Worm (Caenorhabditis elegans) whole organism, midembryonic: ENCODE measurements around the gene fbxa-69.
"Not testable (repeated sequence)": the region's sequence is repeated elsewhere in the genome, so short reads cannot be mapped to it uniquely, and the experiment has no call there.

Experiments used
- T22C8.4 ChIP-seq: fragments of 200-800 bp; sonication (Bioruptor generic); IDR thresholded peaks from 2 replicates; pipeline ENCODE4 v1.3.6; 2022; ENCODE audit warnings: missing genetic modification characterization, missing compliant biosample characterization
- cog-1 ChIP-seq: sonication (generic microtip); optimal IDR thresholded peaks from 2 replicates; lab custom pipeline; 2016; ENCODE audit warnings: missing genetic modification characterization, missing compliant biosample characterization
- flt-1 ChIP-seq: fragments of 200-800 bp; sonication (Bioruptor generic); IDR thresholded peaks from 2 replicates; pipeline ENCODE4 v1.3.6; 2022; ENCODE audit warnings: missing genetic modification characterization, missing compliant biosample characterization
- klf-2 ChIP-seq: fragments of 200-800 bp; sonication (Bioruptor generic); conservative IDR thresholded peaks from 2 replicates; pipeline ENCODE4 v1.3.6; 2022; ENCODE audit warnings: missing genetic modification reagents, missing genetic modification characterization, missing compliant biosample characterization
- med-1 ChIP-seq: sonication (generic microtip); optimal IDR thresholded peaks from 2 replicates; lab custom pipeline; 2017; ENCODE audit warnings: missing genetic modification characterization, mild to moderate bottlenecking, missing compliant biosample characterization, antibody characterized with exemption, missing genetic modification reagents; ENCODE audit not compliant: insufficient read depth
- ref-1 ChIP-seq: fragments of 200-800 bp; sonication (Bioruptor generic); conservative IDR thresholded peaks from 2 replicates; pipeline ENCODE4 v1.3.6; 2022; ENCODE audit warnings: missing genetic modification reagents, missing genetic modification characterization, missing compliant biosample characterization
- tab-1 ChIP-seq: fragments of 200-800 bp; sonication (Bioruptor generic); IDR thresholded peaks from 2 replicates; pipeline ENCODE4 v1.3.6; 2022; ENCODE audit warnings: missing genetic modification characterization, missing compliant biosample characterization
- ztf-23 ChIP-seq: fragments of 200-800 bp; sonication (Bioruptor generic); IDR thresholded peaks from 2 replicates; pipeline ENCODE4 v1.3.6; 2022; ENCODE audit warnings: missing genetic modification reagents, missing genetic modification characterization, missing compliant biosample characterization
- ztf-29 ChIP-seq: fragments of 200-800 bp; sonication (Bioruptor generic); IDR thresholded peaks from 2 replicates; pipeline ENCODE4 v1.3.6; 2022; ENCODE audit warnings: missing genetic modification reagents, missing genetic modification characterization, missing compliant biosample characterization

The fbxa-69 gene

DNA sequence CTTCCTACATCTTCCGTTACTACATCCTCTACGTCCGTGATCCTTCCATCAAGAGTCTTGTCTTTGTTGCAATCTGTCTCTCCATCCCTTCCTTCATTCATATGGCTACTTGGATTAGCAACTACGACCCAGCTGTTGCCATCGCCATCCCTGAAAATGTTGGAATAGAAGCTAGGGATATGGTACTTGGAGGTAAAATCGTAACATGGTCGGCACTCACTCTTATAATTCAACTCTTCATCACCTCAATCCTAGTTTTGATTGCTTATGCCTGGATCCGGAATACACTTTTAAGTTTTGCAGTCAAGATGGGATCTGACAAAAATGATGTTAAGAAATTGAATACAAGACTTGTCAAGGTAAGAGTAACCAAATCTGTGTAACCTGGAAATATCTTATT is 12.0 kb downstream of the fbxa-69 start, which contains the start of gene T26E4.18:
T26E4.18 (minus strand) TSS at position 101 of the 400 bp plus-strand sequence.
- not testable (repeated sequence) for TF ChIP-seq ztf-23, T22C8.4, ref-1 (GFP tag; lab: Robert Waterston, UW)

- not testable (repeated sequence) for TF ChIP-seq ref-1 (GFP tag; lab: Robert Waterston, UW); ztf-29 (GFP tag; lab: Robert Waterston, UW); cog-1
Observed at ce11 chrV:15803079-15803478, 12.7 kb downstream of the fbxa-69 start, which contains the start of gene srd-27. srd-27 (plus strand) TSS chrV:15803379.

- TF ChIP-seq ztf-29 (GFP tag; lab: Robert Waterston, UW); klf-2; flt-1 (GFP tag; lab: Robert Waterston, UW): not testable (repeated sequence)
Observed at ce11 chrV:15802623-15803022, 13.1 kb downstream of the fbxa-69 start, which contains the start of gene T26E4.9. T26E4.9 (minus strand) TSS chrV:15802723.

DNA sequence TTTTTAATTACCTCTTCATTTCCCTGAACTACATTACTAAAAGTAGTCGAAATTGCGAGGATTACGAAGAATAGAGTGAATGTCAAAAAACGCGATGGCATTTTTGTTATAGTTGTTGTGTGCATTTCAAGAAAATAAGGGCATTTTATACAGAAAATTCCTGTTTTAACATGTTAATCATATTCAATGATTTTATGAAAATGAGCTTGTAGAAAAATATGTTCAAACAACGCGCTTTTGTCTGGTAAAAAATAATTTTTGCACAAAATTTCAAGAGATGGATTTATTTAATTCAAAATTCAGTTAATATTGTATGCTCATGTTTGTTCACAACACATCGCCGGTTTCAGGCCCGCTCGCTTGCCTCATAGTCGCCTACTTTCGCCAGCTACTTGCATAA is 17.7 kb downstream of the fbxa-69 start, which contains the start of gene T26E4.10:
T26E4.10 (minus strand) TSS at position 101 of the 400 bp plus-strand sequence.
- no peak for TF ChIP-seq T22C8.4 (GFP tag; lab: Robert Waterston, UW)
- no peak for TF ChIP-seq ztf-23 (GFP tag; lab: Robert Waterston, UW)
- TF ChIP-seq ztf-29 (GFP tag; lab: Robert Waterston, UW): no peak
- no peak for TF ChIP-seq klf-2
- TF ChIP-seq flt-1 (GFP tag; lab: Robert Waterston, UW): no peak
- TF ChIP-seq ref-1 (GFP tag; lab: Robert Waterston, UW): no peak
- TF ChIP-seq cog-1: no peak
- TF ChIP-seq tab-1 (GFP tag; lab: Robert Waterston, UW): no peak

DNA sequence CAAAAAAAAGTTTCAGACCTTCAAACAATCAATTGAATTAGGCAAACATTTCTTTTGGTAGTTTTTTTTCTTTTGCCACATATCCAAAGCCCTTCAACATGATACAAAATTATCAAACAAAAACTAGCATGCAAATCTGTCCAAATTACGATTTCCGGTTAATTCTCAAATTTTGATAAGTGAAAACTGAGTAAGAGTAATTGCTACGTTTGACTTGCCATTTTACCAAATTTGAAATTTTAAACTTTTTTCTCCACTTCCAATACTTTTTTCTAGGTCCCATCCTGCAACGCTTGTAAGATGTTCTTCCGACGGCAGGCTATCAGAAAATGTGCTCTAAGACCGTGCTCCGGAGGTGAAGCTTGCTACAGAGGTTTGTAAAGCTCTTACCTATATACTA is 19.7 kb downstream of the fbxa-69 start, which contains the start of gene nhr-223:
nhr-223 (plus strand) TSS at position 301 of the 400 bp plus-strand sequence.
- TF ChIP-seq klf-2 (no peak), ztf-23 (GFP tag; lab: Robert Waterston, UW) (no peak), tab-1 (GFP tag; lab: Robert Waterston, UW) (no peak), T22C8.4 (GFP tag; lab: Robert Waterston, UW) (no peak), cog-1 (no peak), med-1 (GFP tag; lab: Kevin White, UChicago) (no peak), flt-1 (GFP tag; lab: Robert Waterston, UW) (no peak), ztf-29 (GFP tag; lab: Robert Waterston, UW) (no peak), ref-1 (GFP tag; lab: Robert Waterston, UW) (no peak)

DNA sequence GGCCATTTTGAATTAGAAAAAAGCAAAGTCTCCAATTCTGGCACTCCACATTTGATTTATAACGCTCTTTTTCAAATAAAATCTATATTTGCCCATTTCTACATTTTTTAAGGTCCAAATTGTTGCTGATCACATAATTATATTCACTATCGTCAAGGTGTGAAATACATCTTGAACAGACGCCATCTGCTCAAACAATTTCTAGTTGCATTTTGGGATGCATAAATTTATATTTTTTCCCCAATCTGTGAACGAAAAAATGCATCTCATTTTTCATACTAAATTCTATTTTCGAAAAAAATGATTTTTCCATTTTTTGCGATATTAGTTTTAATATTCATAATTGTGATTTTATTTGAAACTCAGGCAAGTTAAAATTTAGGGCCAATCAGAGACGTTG is 22.5 kb downstream of the fbxa-69 start, which contains the start of gene T26E4.7:
T26E4.7 (plus strand) TSS at position 301 of the 400 bp plus-strand sequence.
- TF ChIP-seq T22C8.4 (GFP tag; lab: Robert Waterston, UW) (no peak), klf-2 (no peak), med-1 (GFP tag; lab: Kevin White, UChicago) (no peak), ztf-23 (GFP tag; lab: Robert Waterston, UW) (no peak), cog-1 (no peak)

DNA sequence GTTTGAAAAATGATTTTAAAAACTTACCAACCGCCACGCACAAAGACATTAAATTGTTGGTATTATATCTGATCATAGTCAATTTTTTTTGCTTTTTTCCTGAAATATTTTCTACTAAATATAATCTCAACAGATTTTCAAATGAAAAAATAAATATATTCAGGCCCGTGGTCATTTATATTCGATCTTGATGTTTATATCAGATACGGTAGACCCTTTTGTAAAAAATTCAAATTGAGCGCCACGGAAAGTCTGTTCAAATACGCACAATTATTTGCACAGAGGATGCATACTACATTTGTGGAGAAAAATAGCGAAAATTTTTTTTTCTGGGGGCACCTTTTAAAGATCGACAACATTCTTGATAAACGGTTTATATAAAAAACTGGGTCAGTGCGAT is 23.4 kb downstream of the fbxa-69 start, which contains the start of gene T26E4.4:
T26E4.4 (minus strand) TSS at position 101 of the 400 bp plus-strand sequence.
- TF ChIP-seq klf-2: no peak
- no peak for TF ChIP-seq ref-1 (GFP tag; lab: Robert Waterston, UW)
- TF ChIP-seq med-1 (GFP tag; lab: Kevin White, UChicago): no peak
- TF ChIP-seq T22C8.4 (GFP tag; lab: Robert Waterston, UW): no peak
- TF ChIP-seq tab-1 (GFP tag; lab: Robert Waterston, UW): no peak
- no peak for TF ChIP-seq ztf-29 (GFP tag; lab: Robert Waterston, UW)
- TF ChIP-seq ztf-23 (GFP tag; lab: Robert Waterston, UW): no peak
- TF ChIP-seq flt-1 (GFP tag; lab: Robert Waterston, UW): no peak
- no peak for TF ChIP-seq cog-1

DNA sequence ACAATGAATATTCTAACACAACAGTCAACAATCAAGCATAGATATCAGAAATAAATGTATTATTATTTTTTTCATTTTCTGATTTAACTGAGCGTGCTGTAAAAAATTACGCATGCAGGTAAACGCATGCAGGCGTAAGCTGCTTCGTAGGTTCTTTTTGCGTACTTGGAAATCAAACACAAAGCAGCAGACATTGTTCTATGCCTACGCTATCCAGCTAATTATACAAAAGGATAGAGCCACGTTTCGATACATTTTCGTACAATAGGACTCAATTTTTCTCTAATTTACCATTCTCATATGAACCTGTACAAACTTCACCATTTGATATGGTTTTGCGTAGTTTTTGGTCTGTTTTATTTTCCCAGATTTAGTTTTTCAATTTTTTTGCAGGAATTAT is 33.3 kb downstream of the fbxa-69 start, which contains the start of gene T26E4.3:
T26E4.3 (plus strand) TSS at position 301 of the 400 bp plus-strand sequence.
- no peak for TF ChIP-seq flt-1 (GFP tag; lab: Robert Waterston, UW)
- no peak for TF ChIP-seq cog-1
- no peak for TF ChIP-seq ref-1 (GFP tag; lab: Robert Waterston, UW)
- no peak for TF ChIP-seq klf-2
- no peak for TF ChIP-seq ztf-23 (GFP tag; lab: Robert Waterston, UW)
- TF ChIP-seq ztf-29 (GFP tag; lab: Robert Waterston, UW): no peak
- no peak for TF ChIP-seq med-1 (GFP tag; lab: Kevin White, UChicago)
- TF ChIP-seq tab-1 (GFP tag; lab: Robert Waterston, UW): no peak
- no peak for TF ChIP-seq T22C8.4 (GFP tag; lab: Robert Waterston, UW)

- TF ChIP-seq tab-1 (GFP tag; lab: Robert Waterston, UW) (no peak), klf-2 (no peak), flt-1 (GFP tag; lab: Robert Waterston, UW) (no peak), med-1 (GFP tag; lab: Kevin White, UChicago) (no peak), cog-1 (no peak), ref-1 (GFP tag; lab: Robert Waterston, UW) (no peak), T22C8.4 (GFP tag; lab: Robert Waterston, UW) (no peak), ztf-23 (GFP tag; lab: Robert Waterston, UW) (no peak), ztf-29 (GFP tag; lab: Robert Waterston, UW) (no peak)
Observed at ce11 chrV:15781086-15781485, 34.7 kb downstream of the fbxa-69 start, which contains the start of gene T26E4.2. T26E4.2 (plus strand) TSS chrV:15781386.
